Fruit fly (Drosophila melanogaster): ENCODE results near the gene Snx6.

The Snx6 gene

dm6 chr2L:8266145-8266544, 45.6 kb upstream of the Snx6 start (continued):
- TF ChIP-seq CG10669 (GFP tag; optimal IDR thresholded peaks at IDR 0.05) (peak; percentile 77), svp (GFP tag) (peak; percentile 70), CG6163 (GFP tag; IDR thresholded peaks at IDR 0.05) (peak; percentile 72; the same call in 2 of the 3 replicates), CG3032 (tag; optimal IDR thresholded peaks at IDR 0.05) (peak; percentile 85), Sox14 (GFP tag; optimal IDR thresholded peaks at IDR 0.05) (peak; percentile 23), Eip93F (GFP tag; optimal IDR thresholded peaks at IDR 0.05) (no peak), CG11294 (GFP tag; IDR thresholded peaks at IDR 0.05) (peak; percentile 62), Smox (GFP tag; optimal IDR thresholded peaks at IDR 0.05) (peak; percentile 36), CG16779 (tag; optimal IDR thresholded peaks at IDR 0.05) (peak; percentile 20), CG4318 (GFP tag; optimal IDR thresholded peaks at IDR 0.05) (peak; percentile 61), CG15336 (GFP tag; IDR thresholded peaks at IDR 0.05) (peak; percentile 90), cyc (GFP tag; optimal IDR thresholded peaks at IDR 0.05) (peak; percentile 5), salr (GFP tag; optimal IDR thresholded peaks at IDR 0.05) (peak in 1 of 2 experiments; percentile 67), CG31627 (GFP tag; optimal IDR thresholded peaks at IDR 0.05) (no peak), pdm3 (GFP tag; optimal IDR thresholded peaks at IDR 0.05) (peak; percentile 54), esn (GFP tag; optimal IDR thresholded peaks at IDR 0.05) (peak; percentile 60), CG1621 (tag; optimal IDR thresholded peaks at IDR 0.05) (no peak), Met (GFP tag; optimal IDR thresholded peaks at IDR 0.05) (peak; percentile 28), Blimp-1 (GFP tag; optimal IDR thresholded peaks at IDR 0.05) (peak; percentile 12), eg (GFP tag; IDR thresholded peaks at IDR 0.05) (peak; percentile 84), Ets21C (GFP tag; optimal IDR thresholded peaks at IDR 0.05) (no peak), lz (GFP tag; optimal IDR thresholded peaks at IDR 0.05) (peak; percentile 37), CG3919 (GFP tag; optimal IDR thresholded peaks at IDR 0.05) (peak; percentile 79)

dm6 chr2L:8257401-8258266, 37.1 kb upstream of the Snx6 start, which contains the start of gene CG8086:
Gene CG8086 (minus strand): TSS chr2L:8257502.
- TF ChIP-seq net (GFP tag; optimal IDR thresholded peaks at IDR 0.05) (no peak), eg (GFP tag; IDR thresholded peaks at IDR 0.05) (0 out of 3 replicates have a peak, but pooled peaks have one; percentile 18), achi (GFP tag; optimal IDR thresholded peaks at IDR 0.05) (no peak), Eip75B (GFP tag; optimal IDR thresholded peaks at IDR 0.05) (no peak), Eip78C (GFP tag) (no peak), pdm3 (GFP tag; optimal IDR thresholded peaks at IDR 0.05) (no peak)

- TF ChIP-seq CG11294 (GFP tag; IDR thresholded peaks at IDR 0.05), result peak; percentile 20; the same call in 1 of the 2 replicates
- TF ChIP-seq Eip78C (GFP tag), result no peak
- 0 out of 3 replicates have a peak, but pooled peaks have one; percentile 40 for TF ChIP-seq CG8119 (GFP tag; IDR thresholded peaks at IDR 0.05)
- no peak for TF ChIP-seq Hr4 (GFP tag; optimal IDR thresholded peaks at IDR 0.05)
- peak; percentile 51; the same call in 1 of the 3 replicates for TF ChIP-seq eg (GFP tag; IDR thresholded peaks at IDR 0.05)
- peak; percentile 4 for TF ChIP-seq pdm3 (GFP tag; optimal IDR thresholded peaks at IDR 0.05)
- no peak for TF ChIP-seq CG7368 (GFP tag; optimal IDR thresholded peaks at IDR 0.05)
- peak; percentile 39; the same call in 1 of the 2 replicates for TF ChIP-seq CG15336 (GFP tag; IDR thresholded peaks at IDR 0.05)
- peak; percentile 27 for TF ChIP-seq Met (GFP tag; optimal IDR thresholded peaks at IDR 0.05)
- no peak for TF ChIP-seq Ets96B (tag; optimal IDR thresholded peaks at IDR 0.05)
- TF ChIP-seq svp (GFP tag), result peak; percentile 67
- TF ChIP-seq achi (GFP tag; optimal IDR thresholded peaks at IDR 0.05), result peak; percentile 21
Measured at dm6 chr2L:8255406-8255805, 34.9 kb upstream of the Snx6 start.

DNA sequence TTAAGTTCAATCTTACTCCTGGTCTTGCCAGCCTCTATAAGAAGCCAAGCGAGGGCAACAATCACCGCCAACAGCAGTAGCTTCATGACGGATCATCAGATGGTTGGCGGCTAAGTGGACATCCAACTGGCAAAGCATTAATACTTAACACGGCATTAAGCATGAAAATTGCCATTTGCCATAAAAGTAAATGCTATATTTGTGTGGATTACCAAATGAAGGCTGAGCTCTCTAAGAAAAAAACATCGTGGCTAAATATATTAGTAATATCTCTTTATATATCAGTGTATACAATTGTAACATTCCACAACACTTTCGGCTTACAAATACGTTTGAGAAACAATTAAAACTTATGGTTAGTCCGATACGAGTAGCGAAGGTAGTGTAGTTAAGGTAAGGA, 23.4 kb upstream of the Snx6 start, which contains the start of gene CG43057:
TSS of gene CG43057 (minus strand) at position 101 of the 400 bp plus-strand sequence.
- TF ChIP-seq achi (GFP tag; optimal IDR thresholded peaks at IDR 0.05) (no peak), CG4318 (GFP tag; optimal IDR thresholded peaks at IDR 0.05) (no peak), eg (GFP tag; IDR thresholded peaks at IDR 0.05) (no peak), fkh (GFP tag; optimal IDR thresholded peaks at IDR 0.05) (no peak)

Data from whole organism, prepupa.